Worm (Caenorhabditis elegans): ENCODE results near the gene unc-36.

Gene unc-36

DNA sequence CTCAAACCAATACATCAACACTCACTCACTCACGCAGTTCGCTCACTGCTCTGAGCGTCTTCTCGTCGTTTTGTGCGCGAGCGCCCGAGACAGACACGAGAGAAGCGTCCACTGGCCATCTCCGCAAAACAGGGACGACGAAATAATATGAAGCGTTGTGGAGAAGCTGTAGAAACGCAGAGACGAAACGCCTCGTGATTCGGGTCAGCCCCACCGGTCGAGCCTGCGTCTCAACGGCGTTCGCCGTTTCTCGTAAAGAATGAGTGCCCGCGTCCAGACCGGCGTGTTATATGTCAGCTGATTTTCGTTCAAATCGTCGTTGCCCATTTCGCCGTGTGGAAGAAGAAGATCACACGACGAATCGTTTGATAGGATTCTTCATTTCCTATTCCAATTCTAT lies 26.5 kb upstream of the unc-36 start, which contains the start of gene fbxl-1 (continued):
- TF ChIP-seq aly-2 (tag; optimal IDR thresholded peaks at IDR 0.05): no peak
- TF ChIP-seq pax-3 (tag; optimal IDR thresholded peaks at IDR 0.05): peak; percentile 64
- no peak for TF ChIP-seq sup-37 (GFP tag; optimal IDR thresholded peaks at IDR 0.05)
- peak; percentile 88 for TF ChIP-seq nhr-20 (tag; optimal IDR thresholded peaks at IDR 0.05)
- TF ChIP-seq ceh-63 (GFP tag; optimal IDR thresholded peaks at IDR 0.05): peak; percentile 13
- TF ChIP-seq aha-1 (tag; optimal IDR thresholded peaks at IDR 0.05): no peak
- peak; percentile 25 to 70 (median 47) for TF ChIP-seq ceh-82 (tag; optimal IDR thresholded peaks at IDR 0.05)
- TF ChIP-seq ztf-4 (tag; optimal IDR thresholded peaks at IDR 0.05): peak; percentile 60
- TF ChIP-seq hpl-2 (GFP tag; optimal IDR thresholded peaks at IDR 0.05): no peak
- peak; percentile 65 for TF ChIP-seq lin-13 (GFP tag; optimal IDR thresholded peaks at IDR 0.05)
- peak; percentile 50 for TF ChIP-seq F16B12.6 (tag; optimal IDR thresholded peaks at IDR 0.05)
- no peak for TF ChIP-seq pag-3 (tag; optimal IDR thresholded peaks at IDR 0.05; ENCODE audit: borderline replicate concordance, insufficient read depth)
- peak; percentile 94 for TF ChIP-seq nhr-71 (tag; optimal IDR thresholded peaks at IDR 0.05)
- TF ChIP-seq C34B4.2 (tag; optimal IDR thresholded peaks at IDR 0.05): no peak
- TF ChIP-seq ceh-88 (GFP tag; IDR thresholded peaks at IDR 0.05): peak; percentile 43; the same call in 1 of the 2 replicates
- no peak for TF ChIP-seq pqm-1 (tag; optimal IDR thresholded peaks at IDR 0.05)
- TF ChIP-seq C04F5.9 (tag; optimal IDR thresholded peaks at IDR 0.05): no peak
- peak; percentile 29 for TF ChIP-seq ceh-8 (GFP tag; optimal IDR thresholded peaks at IDR 0.05)
- peak; percentile 82 for TF ChIP-seq C16A3.4 (tag; optimal IDR thresholded peaks at IDR 0.05)
- no peak for TF ChIP-seq mab-9 (GFP tag; IDR thresholded peaks at IDR 0.05)
- TF ChIP-seq efl-3 (GFP tag; optimal IDR thresholded peaks at IDR 0.05): no peak
- TF ChIP-seq nhr-84 (tag; optimal IDR thresholded peaks at IDR 0.05): no peak
- TF ChIP-seq vab-15 (tag; optimal IDR thresholded peaks at IDR 0.05): no peak
- TF ChIP-seq mep-1 (tag; optimal IDR thresholded peaks at IDR 0.05): peak; percentile 51
- TF ChIP-seq nhr-19 (GFP tag; conservative IDR thresholded peaks at IDR 0.05): peak; percentile 71
- no peak for TF ChIP-seq unc-62 (GFP tag; optimal IDR thresholded peaks at IDR 0.05)
- peak in 1 of 2 experiments; percentile 73 for TF ChIP-seq ztf-11 (tag; optimal IDR thresholded peaks at IDR 0.05)
- peak; percentile 56 for TF ChIP-seq lir-3 (tag; optimal IDR thresholded peaks at IDR 0.05; ENCODE audit: poor library complexity)
- no peak for TF ChIP-seq fkh-4 (tag; optimal IDR thresholded peaks at IDR 0.05; ENCODE audit: borderline replicate concordance)
- TF ChIP-seq snu-23 (GFP tag; optimal IDR thresholded peaks at IDR 0.05): peak; percentile 87
- TF ChIP-seq ets-5 (GFP tag; IDR thresholded peaks at IDR 0.05): no peak
- TF ChIP-seq mef-2 (tag; optimal IDR thresholded peaks at IDR 0.05): peak; percentile 58
- TF ChIP-seq lin-14 (GFP tag; optimal IDR thresholded peaks at IDR 0.05): peak; percentile 99
- TF ChIP-seq ceh-90 (tag; optimal IDR thresholded peaks at IDR 0.05): no peak
- peak; percentile 9 for TF ChIP-seq zip-4 (GFP tag; optimal IDR thresholded peaks at IDR 0.05)
- no peak for TF ChIP-seq unc-98 (GFP tag; IDR thresholded peaks at IDR 0.05)
- no peak for TF ChIP-seq lin-15B (tag; optimal IDR thresholded peaks at IDR 0.05)
- TF ChIP-seq rnt-1 (tag; optimal IDR thresholded peaks at IDR 0.05): peak; percentile 82
- TF ChIP-seq isw-1 (GFP tag; IDR thresholded peaks at IDR 0.05): peak; percentile 48
- TF ChIP-seq Y116A8C.19 (tag; optimal IDR thresholded peaks at IDR 0.05; ENCODE audit: borderline replicate concordance): no peak
- peak; percentile 21 for TF ChIP-seq fkh-10 (GFP tag; optimal IDR thresholded peaks at IDR 0.05)
- peak; percentile 29 for TF ChIP-seq irx-1 (tag; optimal IDR thresholded peaks at IDR 0.05)
- TF ChIP-seq lin-39 (tag; optimal IDR thresholded peaks at IDR 0.05): no peak
- TF ChIP-seq grh-1 (GFP tag; IDR thresholded peaks at IDR 0.05): no peak
- TF ChIP-seq nhr-47 (tag; optimal IDR thresholded peaks at IDR 0.05): peak; percentile 85
- TF ChIP-seq hlh-4 (tag; optimal IDR thresholded peaks at IDR 0.05): no peak
- peak; percentile 43 for TF ChIP-seq fos-1 (tag; optimal IDR thresholded peaks at IDR 0.05)
- peak in 1 of 2 experiments; percentile 93 for TF ChIP-seq mdl-1 (tag; optimal IDR thresholded peaks at IDR 0.05)
- peak; percentile 56 for TF ChIP-seq unc-130 (tag; optimal IDR thresholded peaks at IDR 0.05)
- TF ChIP-seq blmp-1 (tag; optimal IDR thresholded peaks at IDR 0.05): peak; percentile 55
- TF ChIP-seq dpl-1 (GFP tag; optimal IDR thresholded peaks at IDR 0.05): peak; percentile 52 to 57 (median 53)
- peak; percentile 71 for TF ChIP-seq nhr-77 (tag; optimal IDR thresholded peaks at IDR 0.05)
